Fruit fly (Drosophila melanogaster) whole organism, embryonic: ENCODE measurements around the gene Ugt49B2.

Source experiments
- Ada2b ChIP-seq: fragments of 200-800 bp; sonication (Bioruptor generic); IDR thresholded peaks from 2 replicates; pipeline ENCODE4 v1.3.6; 2022; ENCODE audit warnings: missing biosample characterization, missing genetic modification characterization
- CG10462 ChIP-seq: fragments of 200-800 bp; sonication (Bioruptor generic); optimal IDR thresholded peaks from 2 replicates; lab custom pipeline; 2016; ENCODE audit warnings: missing biosample characterization, missing genetic modification characterization
- CG11093 ChIP-seq: fragments of 200-800 bp; sonication (Bioruptor generic); IDR thresholded peaks from 3 replicates; pipeline ENCODE4 v1.3.6; 2022; ENCODE audit warnings: missing biosample characterization, missing genetic modification characterization
- CG11560 ChIP-seq: fragments of 200-800 bp; sonication (Bioruptor generic); IDR thresholded peaks from 3 replicates; pipeline ENCODE4 v1.3.6; 2022; ENCODE audit warnings: missing biosample characterization, missing genetic modification characterization
- CG14965 ChIP-seq: fragments of 200-800 bp; sonication (Bioruptor generic); optimal IDR thresholded peaks from 2 replicates; lab custom pipeline; 2016; ENCODE audit warnings: missing biosample characterization, missing genetic modification characterization, borderline replicate concordance
- CG2116 ChIP-seq: fragments of 200-800 bp; sonication (Bioruptor generic); optimal IDR thresholded peaks from 3 replicates; lab custom pipeline; 2018; ENCODE audit warnings: missing biosample characterization, mild to moderate bottlenecking, missing genetic modification characterization
- CG32532 ChIP-seq: fragments of 200-800 bp; sonication (Bioruptor generic); IDR thresholded peaks from 2 replicates; pipeline ENCODE4 v1.3.6; 2022; ENCODE audit warnings: missing biosample characterization, missing genetic modification characterization
- CG42726 ChIP-seq: fragments of 200-800 bp; sonication (Bioruptor generic); IDR thresholded peaks from 2 replicates; pipeline ENCODE4 v1.3.6; 2022; ENCODE audit warnings: missing biosample characterization, missing genetic modification characterization; ENCODE audit not compliant: partially characterized antibody
- CG4730 ChIP-seq: fragments of 200-800 bp; sonication (Bioruptor generic); IDR thresholded peaks from 2 replicates; pipeline ENCODE4 v1.3.6; 2022; ENCODE audit warnings: missing biosample characterization, missing genetic modification characterization
- CG4854 ChIP-seq: fragments of 200-800 bp; sonication (Bioruptor generic); optimal IDR thresholded peaks from 2 replicates; lab custom pipeline; 2016; ENCODE audit warnings: missing biosample characterization, missing genetic modification characterization, inconsistent platforms
- CG6272 ChIP-seq: fragments of 200-800 bp; sonication (Bioruptor generic); IDR thresholded peaks from 2 replicates; pipeline ENCODE4 v1.3.6; 2022; ENCODE audit warnings: missing biosample characterization, missing genetic modification characterization
- CG6813 ChIP-seq: fragments of 200-800 bp; sonication (Bioruptor generic); optimal IDR thresholded peaks from 2 replicates; lab custom pipeline; 2017; ENCODE audit warnings: missing biosample characterization, missing genetic modification characterization, mild to moderate bottlenecking, moderate library complexity, missing genetic modification reagents
- CG7963 ChIP-seq: fragments of 200-800 bp; sonication (Bioruptor generic); IDR thresholded peaks from 3 replicates; pipeline ENCODE4 v1.3.6; 2022; ENCODE audit warnings: missing biosample characterization, missing genetic modification characterization; ENCODE audit not compliant: partially characterized antibody
- CG8089 ChIP-seq: fragments of 200-800 bp; sonication (Bioruptor generic); optimal IDR thresholded peaks from 3 replicates; lab custom pipeline; 2016; ENCODE audit warnings: missing biosample characterization, missing genetic modification characterization
- CG8359 ChIP-seq: fragments of 200-800 bp; sonication (Bioruptor generic); optimal IDR thresholded peaks from 2 replicates; lab custom pipeline; 2017; ENCODE audit warnings: missing biosample characterization, mild to moderate bottlenecking, missing genetic modification characterization, borderline replicate concordance
- CG9437 ChIP-seq: fragments of 200-800 bp; sonication (Bioruptor generic); optimal IDR thresholded peaks from 2 replicates; lab custom pipeline; 2018; ENCODE audit warnings: missing biosample characterization, mild to moderate bottlenecking, missing genetic modification characterization
- CG9817 ChIP-seq: fragments of 200-800 bp; sonication (Bioruptor generic); optimal IDR thresholded peaks from 2 replicates; lab custom pipeline; 2018; ENCODE audit warnings: missing biosample characterization, mild to moderate bottlenecking, missing genetic modification characterization, moderate library complexity
- Dp ChIP-seq: fragments of 200-800 bp; sonication (Bioruptor generic); optimal IDR thresholded peaks from 2 replicates; lab custom pipeline; 2018; ENCODE audit warnings: missing biosample characterization, mild to moderate bottlenecking, missing genetic modification characterization, moderate library complexity
- Elba2 ChIP-seq: fragments of 200-800 bp; sonication (Bioruptor generic); optimal IDR thresholded peaks from 3 replicates; lab custom pipeline; 2016; ENCODE audit warnings: missing biosample characterization, missing genetic modification characterization
- Ets65A ChIP-seq: fragments of 200-800 bp; sonication (Bioruptor generic); peaks from one replicate; lab custom pipeline; 2016; ENCODE audit warnings: missing biosample characterization, missing genetic modification characterization
- Hmx ChIP-seq: fragments of 200-800 bp; sonication (Bioruptor generic); optimal IDR thresholded peaks from 2 replicates; lab custom pipeline; 2016; ENCODE audit warnings: missing biosample characterization, missing genetic modification characterization
- Max ChIP-seq: fragments of 200-800 bp; sonication (Bioruptor generic); optimal IDR thresholded peaks from 2 replicates; lab custom pipeline; 2016; ENCODE audit warnings: missing biosample characterization, mild to moderate bottlenecking, missing genetic modification characterization
- Med ChIP-seq: fragments of 200-800 bp; sonication (Bioruptor generic); peaks from one replicate; lab custom pipeline; 2016; ENCODE audit warnings: missing biosample characterization, missing genetic modification characterization, mild to moderate bottlenecking, inconsistent platforms, moderate library complexity
- Meics ChIP-seq: fragments of 200-800 bp; sonication (Bioruptor generic); optimal IDR thresholded peaks from 2 replicates; lab custom pipeline; 2017; ENCODE audit warnings: missing biosample characterization, mild to moderate bottlenecking, missing genetic modification characterization
- Mes4 ChIP-seq: fragments of 200-800 bp; sonication (Bioruptor generic); optimal IDR thresholded peaks from 2 replicates; lab custom pipeline; 2016; ENCODE audit warnings: missing biosample characterization, missing genetic modification characterization
- Mrtf ChIP-seq: fragments of 200-800 bp; sonication (Bioruptor generic); IDR thresholded peaks from 3 replicates; pipeline ENCODE4 v1.3.6; 2022; ENCODE audit warnings: missing biosample characterization, missing genetic modification characterization
- NC2α ChIP-seq: fragments of 200-800 bp; sonication (Bioruptor generic); optimal IDR thresholded peaks from 2 replicates; lab custom pipeline; 2016; ENCODE audit warnings: missing biosample characterization, missing genetic modification characterization
- Nf-YC ChIP-seq: fragments of 200-800 bp; optimal IDR thresholded peaks from 3 replicates; lab custom pipeline; 2019; ENCODE audit warnings: missing biosample characterization, mild to moderate bottlenecking, missing genetic modification characterization, moderate library complexity
- Oli ChIP-seq: fragments of 200-800 bp; sonication (Bioruptor generic); optimal IDR thresholded peaks from 2 replicates; lab custom pipeline; 2018; ENCODE audit warnings: missing biosample characterization, mild to moderate bottlenecking, missing genetic modification characterization, moderate library complexity
- Opbp ChIP-seq: fragments of 200-800 bp; sonication (Bioruptor generic); IDR thresholded peaks from 3 replicates; pipeline ENCODE4 v1.3.6; 2022; ENCODE audit warnings: missing biosample characterization, missing genetic modification characterization; ENCODE audit not compliant: partially characterized antibody
- Sox100B ChIP-seq: fragments of 200-800 bp; sonication (Bioruptor generic); optimal IDR thresholded peaks from 3 replicates; lab custom pipeline; 2018; ENCODE audit warnings: missing biosample characterization, mild to moderate bottlenecking, missing genetic modification characterization
- Sry-β ChIP-seq: fragments of 200-800 bp; sonication (Bioruptor generic); optimal IDR thresholded peaks from 2 replicates; lab custom pipeline; 2018; ENCODE audit warnings: missing biosample characterization, mild to moderate bottlenecking, missing genetic modification characterization, moderate library complexity
- ash1 ChIP-seq: fragments of 200-800 bp; sonication (Bioruptor generic); optimal IDR thresholded peaks from 2 replicates; lab custom pipeline; 2018; ENCODE audit warnings: missing biosample characterization, mild to moderate bottlenecking, missing genetic modification characterization
- cato ChIP-seq: fragments of 200-800 bp; sonication (Bioruptor generic); optimal IDR thresholded peaks from 2 replicates; lab custom pipeline; 2016; ENCODE audit warnings: missing biosample characterization, missing genetic modification characterization, borderline replicate concordance
- da ChIP-seq: fragments of 200-800 bp; sonication (Bioruptor generic); optimal IDR thresholded peaks from 2 replicates; lab custom pipeline; 2016; ENCODE audit warnings: missing biosample characterization, missing genetic modification characterization
- disco-r ChIP-seq: fragments of 200-800 bp; sonication (Bioruptor generic); optimal IDR thresholded peaks from 2 replicates; lab custom pipeline; 2016; ENCODE audit warnings: missing biosample characterization, missing genetic modification characterization
- fd102C ChIP-seq: fragments of 200-800 bp; sonication (Bioruptor generic); optimal IDR thresholded peaks from 2 replicates; lab custom pipeline; 2018; ENCODE audit warnings: missing biosample characterization, mild to moderate bottlenecking, missing genetic modification characterization, moderate library complexity
- fu2 ChIP-seq: fragments of 200-800 bp; sonication (Bioruptor generic); optimal IDR thresholded peaks from 2 replicates; lab custom pipeline; 2016; ENCODE audit warnings: missing biosample characterization, missing genetic modification characterization
- h ChIP-seq: fragments of >200 bp; optimal IDR thresholded peaks from 2 replicates; lab custom pipeline; 2017
- hbn ChIP-seq: fragments of 200-800 bp; sonication (Bioruptor generic); IDR thresholded peaks from 2 replicates; pipeline ENCODE4 v1.3.6; 2022; ENCODE audit warnings: missing biosample characterization, missing genetic modification characterization; ENCODE audit not compliant: partially characterized antibody
- knrl ChIP-seq: fragments of 200-800 bp; sonication (Bioruptor generic); IDR thresholded peaks from 3 replicates; pipeline ENCODE4 v1.3.6; 2022; ENCODE audit warnings: missing biosample characterization, missing genetic modification characterization; ENCODE audit not compliant: partially characterized antibody
- mam ChIP-seq: fragments of 200-800 bp; sonication (Bioruptor generic); optimal IDR thresholded peaks from 3 replicates; lab custom pipeline; 2016; ENCODE audit warnings: missing biosample characterization, missing genetic modification characterization
- mirr ChIP-seq: fragments of 200-800 bp; sonication (Bioruptor generic); optimal IDR thresholded peaks from 3 replicates; lab custom pipeline; 2018; ENCODE audit warnings: missing biosample characterization, mild to moderate bottlenecking, missing genetic modification characterization
- nau ChIP-seq: fragments of 200-800 bp; sonication (Bioruptor generic); optimal IDR thresholded peaks from 3 replicates; lab custom pipeline; 2017; ENCODE audit warnings: missing biosample characterization, mild to moderate bottlenecking, missing genetic modification characterization, missing genetic modification reagents
- pb ChIP-seq: fragments of 200-800 bp; sonication (Bioruptor generic); optimal IDR thresholded peaks from 3 replicates; lab custom pipeline; 2016; ENCODE audit warnings: missing biosample characterization, missing genetic modification characterization
- sim ChIP-seq: fragments of 200-800 bp; sonication (Bioruptor generic); IDR thresholded peaks from 2 replicates; pipeline ENCODE4 v1.3.6; 2022; ENCODE audit warnings: missing biosample characterization, missing genetic modification characterization
- wor ChIP-seq: fragments of 200-800 bp; sonication (Bioruptor generic); IDR thresholded peaks from 2 replicates; pipeline ENCODE4 v1.3.6; 2022; ENCODE audit warnings: missing biosample characterization, missing genetic modification characterization
- zen ChIP-seq: fragments of 200-800 bp; sonication (Bioruptor generic); optimal IDR thresholded peaks from 3 replicates; lab custom pipeline; 2018; ENCODE audit warnings: missing biosample characterization, mild to moderate bottlenecking, missing genetic modification characterization, moderate library complexity
- zen2 ChIP-seq: fragments of 200-800 bp; sonication (Bioruptor generic); IDR thresholded peaks from 3 replicates; pipeline ENCODE4 v1.3.6; 2022; ENCODE audit warnings: missing biosample characterization, missing genetic modification characterization; ENCODE audit not compliant: partially characterized antibody
- zf30C ChIP-seq: fragments of 200-800 bp; sonication (Bioruptor generic); optimal IDR thresholded peaks from 3 replicates; lab custom pipeline; 2018; ENCODE audit warnings: missing biosample characterization, mild to moderate bottlenecking, missing genetic modification characterization

The Ugt49B2 gene

dm6 chr3R:21376859-21377607 lies 22.5 kb downstream of the Ugt49B2 start (continued):
- TF ChIP-seq CG7963 (GFP tag; lab: Robert Waterston, UW) = peak; percentile 59; the same call in 2 of the 3 replicates
- TF ChIP-seq CG11560 (tag; lab: Robert Waterston, UW) = no peak
- no peak for TF ChIP-seq fd102C (GFP tag; lab: Kevin White, UChicago)
- TF ChIP-seq pb (GFP tag; lab: Kevin White, UChicago) = no peak
- no peak for TF ChIP-seq wor
- TF ChIP-seq cato (GFP tag; lab: Kevin White, UChicago) = no peak
- no peak for TF ChIP-seq CG4730 (GFP tag; lab: Robert Waterston, UW)
- peak; percentile 27 for TF ChIP-seq Meics (GFP tag; lab: Kevin White, UChicago)
- TF ChIP-seq CG14965 = no peak
- no peak for TF ChIP-seq CG4854
- no peak for TF ChIP-seq CG11093 (GFP tag; lab: Robert Waterston, UW)
- TF ChIP-seq CG9437 (GFP tag; lab: Kevin White, UChicago) = no peak
- no peak for TF ChIP-seq Elba2
- TF ChIP-seq da (GFP tag; lab: Kevin White, UChicago) = no peak
- peak; percentile 36 for TF ChIP-seq CG2116
- peak; percentile 47 for TF ChIP-seq Dp (GFP tag; lab: Kevin White, UChicago)
- no peak for TF ChIP-seq Ada2b (GFP tag; lab: Robert Waterston, UW)
- TF ChIP-seq CG10462 (GFP tag; lab: Kevin White, UChicago) = no peak
- peak; percentile 36; the same call in 1 of the 3 replicates for TF ChIP-seq zen2 (GFP tag; lab: Robert Waterston, UW)
- TF ChIP-seq hbn (GFP tag; lab: Robert Waterston, UW) = peak; percentile 88
- TF ChIP-seq CG6813 (GFP tag; lab: Kevin White, UChicago) = no peak
- no peak for TF ChIP-seq disco-r (GFP tag; lab: Kevin White, UChicago)
- peak; percentile 81 for TF ChIP-seq Med (GFP tag; lab: Kevin White, UChicago)
- no peak for TF ChIP-seq Oli (tag; lab: Kevin White, UChicago)
- no peak for TF ChIP-seq fu2 (GFP tag; lab: Kevin White, UChicago)
- TF ChIP-seq CG8359 = no peak
- no peak for TF ChIP-seq nau (GFP tag; lab: Kevin White, UChicago)
- peak; percentile 31 for TF ChIP-seq Mes4 (GFP tag; lab: Kevin White, UChicago)
- TF ChIP-seq Max (GFP tag; lab: Kevin White, UChicago) = no peak
- no peak for TF ChIP-seq sim
- TF ChIP-seq h = no peak
- TF ChIP-seq CG32532 (GFP tag; lab: Robert Waterston, UW) = no peak
- TF ChIP-seq CG8089 = peak; percentile 29
- no peak for TF ChIP-seq mam (GFP tag; lab: Kevin White, UChicago)
- peak; percentile 88 for TF ChIP-seq Ets65A (GFP tag; lab: Kevin White, UChicago)
- TF ChIP-seq zen = peak; percentile 0
- no peak for TF ChIP-seq Mrtf (GFP tag; lab: Robert Waterston, UW)
- TF ChIP-seq knrl (GFP tag; lab: Robert Waterston, UW) = peak; percentile 87
- TF ChIP-seq CG9817 (tag; lab: Kevin White, UChicago) = no peak
- peak; percentile 81 for TF ChIP-seq Opbp (GFP tag; lab: Robert Waterston, UW)
- no peak for TF ChIP-seq Sry-β (GFP tag; lab: Kevin White, UChicago)
- no peak for TF ChIP-seq Sox100B
- peak; percentile 69; the same call in 1 of the 2 replicates for TF ChIP-seq CG42726 (GFP tag; lab: Robert Waterston, UW)
- no peak for TF ChIP-seq mirr (GFP tag; lab: Kevin White, UChicago)
- TF ChIP-seq NC2α (GFP tag; lab: Kevin White, UChicago) = peak; percentile 0
- TF ChIP-seq ash1 = no peak
- TF ChIP-seq zf30C (GFP tag; lab: Kevin White, UChicago) = peak; percentile 19
- TF ChIP-seq CG6272 (GFP tag; lab: Robert Waterston, UW) = no peak
- no peak for TF ChIP-seq Hmx
- peak; percentile 75 for TF ChIP-seq Nf-YC (tag; lab: Kevin White, UChicago)
